Worm (Caenorhabditis elegans): Measurements from ENCODE around the gene dml-1.

dml-1 gene

DNA sequence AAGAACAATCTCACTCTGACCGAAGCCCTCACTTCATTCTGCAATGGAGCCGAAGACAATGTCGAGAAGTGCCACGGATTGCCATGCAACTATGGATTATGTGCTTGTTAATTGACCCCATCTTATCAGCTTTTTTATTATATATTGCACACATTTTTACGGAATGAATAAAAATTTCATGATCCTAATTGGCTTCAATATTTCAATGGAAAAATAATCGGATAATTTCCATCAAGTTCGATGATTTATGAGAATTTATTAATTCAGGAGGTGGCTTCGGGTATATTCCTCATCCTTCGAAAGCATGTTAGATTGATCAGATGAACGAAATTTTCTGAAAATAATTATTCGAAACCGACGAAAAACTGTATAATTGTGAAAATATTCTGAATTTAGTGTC, 14.7 kb downstream of the dml-1 start:
- TF ChIP-seq Y95B8A.8 (GFP tag; IDR thresholded peaks at IDR 0.05) (0 out of 2 replicates have a peak, but pooled peaks have one; percentile 14), Y79H2A.3 (GFP tag; conservative IDR thresholded peaks at IDR 0.05) (peak; percentile 66; the same call in 1 of the 2 replicates), D2030.7 (GFP tag; IDR thresholded peaks at IDR 0.05) (peak; percentile 52; the same call in 1 of the 2 replicates)

DNA sequence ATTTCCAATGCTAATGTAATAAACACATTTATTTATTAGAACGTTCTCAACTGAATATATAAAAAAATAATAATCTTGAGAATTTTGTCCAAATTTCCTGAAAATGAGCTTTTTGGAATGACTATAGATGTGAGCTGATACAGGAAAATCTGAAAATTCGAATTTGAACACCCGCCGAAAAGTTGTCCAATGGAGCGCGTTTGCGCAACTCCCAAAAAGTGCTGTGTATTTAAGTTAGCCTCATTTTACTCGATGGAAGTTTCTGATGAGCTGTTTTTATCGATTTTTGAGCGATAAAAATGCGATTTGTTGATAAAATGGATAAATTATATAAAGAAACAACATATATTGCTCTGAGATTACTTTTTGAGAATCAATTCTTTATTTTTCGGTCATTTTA, 15.2 kb downstream of the dml-1 start:
- TF ChIP-seq lin-54 (GFP tag; optimal IDR thresholded peaks at IDR 0.05): peak; percentile 46
- peak; percentile 89 for TF ChIP-seq mcd-1 (GFP tag; IDR thresholded peaks at IDR 0.05)

ce11 chrIV:2914545-2914944, 27.8 kb downstream of the dml-1 start:
- TF ChIP-seq rpc-1 (optimal IDR thresholded peaks at IDR 0.05) (no peak), rpc-1 (tag; optimal IDR thresholded peaks at IDR 0.05) (no peak), cebp-2 (GFP tag; IDR thresholded peaks at IDR 0.05) (no peak), lin-26 (GFP tag; IDR thresholded peaks at IDR 0.05) (no peak), snpc-1.3 (tag; optimal IDR thresholded peaks at IDR 0.05; ENCODE audit: insufficient read depth) (no peak), unc-62 (GFP tag; optimal IDR thresholded peaks at IDR 0.05) (no peak), egl-44 (GFP tag; IDR thresholded peaks at IDR 0.05) (no peak), tbp1 (GFP tag; optimal IDR thresholded peaks at IDR 0.05) (no peak), hmg-1.2 (GFP tag; IDR thresholded peaks at IDR 0.05) (peak; percentile 40; the same call in 1 of the 2 replicates), T26A5.8 (tag; optimal IDR thresholded peaks at IDR 0.05) (no peak), xnd-1 (tag; optimal IDR thresholded peaks at IDR 0.05) (peak; percentile 75), dox-1 (GFP tag; IDR thresholded peaks at IDR 0.05) (peak; percentile 39), pbrm-1 (GFP tag; IDR thresholded peaks at IDR 0.05) (no peak), F49E8.2 (tag; optimal IDR thresholded peaks at IDR 0.05; ENCODE audit: insufficient read depth) (peak; percentile 5), madf-8 (GFP tag; conservative IDR thresholded peaks at IDR 0.05) (peak; percentile 93), attf-5 (GFP tag; optimal IDR thresholded peaks at IDR 0.05) (no peak), ceh-27 (GFP tag; optimal IDR thresholded peaks at IDR 0.05) (no peak), unc-130 (GFP tag; optimal IDR thresholded peaks at IDR 0.05) (no peak), ceh-91 (GFP tag; IDR thresholded peaks at IDR 0.05) (peak; percentile 53; the same call in 1 of the 2 replicates), aptf-2 (GFP tag; conservative IDR thresholded peaks at IDR 0.05) (no peak), efl-1 (GFP tag; optimal IDR thresholded peaks at IDR 0.05) (peak; percentile 80), Y56A3A.18 (GFP tag; IDR thresholded peaks at IDR 0.05) (no peak), ztf-18 (tag; optimal IDR thresholded peaks at IDR 0.05) (peak; percentile 19), F33H1.4 (GFP tag; IDR thresholded peaks at IDR 0.05) (peak; percentile 58), lsl-1 (GFP tag; optimal IDR thresholded peaks at IDR 0.05) (peak; percentile 83), cebp-1 (GFP tag; IDR thresholded peaks at IDR 0.05) (no peak), cebp-1 (tag; optimal IDR thresholded peaks at IDR 0.05) (no peak), mcd-1 (GFP tag; IDR thresholded peaks at IDR 0.05) (peak; percentile 50; the same call in 1 of the 2 replicates), sptf-2 (GFP tag; optimal IDR thresholded peaks at IDR 0.05) (no peak), D2030.7 (GFP tag; IDR thresholded peaks at IDR 0.05) (peak; percentile 25; the same call in 1 of the 2 replicates), F37B4.10 (GFP tag; IDR thresholded peaks at IDR 0.05) (no peak), lag-1 (GFP tag; IDR thresholded peaks at IDR 0.05) (no peak), F39B2.1 (GFP tag; IDR thresholded peaks at IDR 0.05) (no peak), madf-6 (GFP tag; IDR thresholded peaks at IDR 0.05) (peak; percentile 97), hsf-1 (GFP tag; IDR thresholded peaks at IDR 0.05) (peak; percentile 67; the same call in 1 of the 2 replicates), dpl-1 (GFP tag; optimal IDR thresholded peaks at IDR 0.05) (peak; percentile 59), snpc-1.1 (tag; optimal IDR thresholded peaks at IDR 0.05; ENCODE audit: insufficient read depth) (no peak), rec-8 (tag; optimal IDR thresholded peaks at IDR 0.05) (no peak)
